Fruit fly (Drosophila melanogaster): ENCODE measurements around the gene CG12689.

CG12689 gene

dm6 chrX:7573990-7574389 is 11.9 kb downstream of the CG12689 start, which contains the start of gene CG11369:
CG11369 (plus strand) TSS chrX:7574290.
- TF ChIP-seq ovo (GFP tag; optimal IDR thresholded peaks at IDR 0.05), result no peak
- no peak for TF ChIP-seq CG5204 (GFP tag; optimal IDR thresholded peaks at IDR 0.05)
- TF ChIP-seq CG1620 (GFP tag; optimal IDR thresholded peaks at IDR 0.05), result no peak
- TF ChIP-seq CG12768 (GFP tag; optimal IDR thresholded peaks at IDR 0.05), result no peak
- TF ChIP-seq cnc (optimal IDR thresholded peaks at IDR 0.05), result no peak
- TF ChIP-seq bab1 (GFP tag; optimal IDR thresholded peaks at IDR 0.05), result no peak
- TF ChIP-seq CG14711 (tag; optimal IDR thresholded peaks at IDR 0.05), result no peak
- no peak for TF ChIP-seq toe (GFP tag; optimal IDR thresholded peaks at IDR 0.05)
- TF ChIP-seq pad (GFP tag; optimal IDR thresholded peaks at IDR 0.05), result no peak
- TF ChIP-seq tj (GFP tag; optimal IDR thresholded peaks at IDR 0.05), result no peak
- TF ChIP-seq Clk (GFP tag; optimal IDR thresholded peaks at IDR 0.05), result no peak
- TF ChIP-seq Crg-1 (GFP tag; optimal IDR thresholded peaks at IDR 0.05), result no peak
- TF ChIP-seq cic (GFP tag; optimal IDR thresholded peaks at IDR 0.05), result no peak
- TF ChIP-seq kay (GFP tag; ENCODE audit: borderline replicate concordance), result no peak
- no peak for TF ChIP-seq CG7101 (tag; optimal IDR thresholded peaks at IDR 0.05)
- TF ChIP-seq CG11617 (GFP tag; optimal IDR thresholded peaks at IDR 0.05), result no peak
- no peak for TF ChIP-seq Mnt (GFP tag; optimal IDR thresholded peaks at IDR 0.05)
- no peak for TF ChIP-seq Hr96 (GFP tag; optimal IDR thresholded peaks at IDR 0.05)

DNA sequence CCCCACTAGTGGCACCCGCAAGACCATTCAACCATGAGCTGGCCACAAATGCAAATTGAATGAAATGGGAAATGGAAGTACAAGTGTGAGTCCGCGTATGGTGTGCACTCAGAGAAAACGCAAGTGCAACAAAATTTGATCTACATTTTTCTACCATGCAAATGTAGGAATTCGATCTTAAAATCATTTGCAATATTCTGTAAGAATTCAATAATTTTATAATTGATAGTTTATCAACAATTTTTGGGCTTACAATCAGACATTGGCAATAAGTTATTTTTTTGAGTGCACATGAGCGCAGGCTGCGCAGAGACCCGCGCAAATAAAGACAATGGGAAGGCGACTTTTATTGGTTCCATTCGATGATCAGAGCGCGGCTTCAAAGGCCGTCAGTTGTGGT is 14.7 kb downstream of the CG12689 start:
- TF ChIP-seq pad (GFP tag; optimal IDR thresholded peaks at IDR 0.05) (no peak), Crg-1 (GFP tag; optimal IDR thresholded peaks at IDR 0.05) (no peak), CG7045 (GFP tag; optimal IDR thresholded peaks at IDR 0.05) (no peak), CG12768 (GFP tag; optimal IDR thresholded peaks at IDR 0.05) (no peak), cic (GFP tag; optimal IDR thresholded peaks at IDR 0.05) (no peak), CG11617 (GFP tag; optimal IDR thresholded peaks at IDR 0.05) (no peak), tj (GFP tag; optimal IDR thresholded peaks at IDR 0.05) (no peak), CG1620 (GFP tag; optimal IDR thresholded peaks at IDR 0.05) (no peak), CG33017 (tag; optimal IDR thresholded peaks at IDR 0.05) (no peak), Clk (GFP tag; optimal IDR thresholded peaks at IDR 0.05) (no peak), Mnt (GFP tag; optimal IDR thresholded peaks at IDR 0.05) (no peak)

DNA sequence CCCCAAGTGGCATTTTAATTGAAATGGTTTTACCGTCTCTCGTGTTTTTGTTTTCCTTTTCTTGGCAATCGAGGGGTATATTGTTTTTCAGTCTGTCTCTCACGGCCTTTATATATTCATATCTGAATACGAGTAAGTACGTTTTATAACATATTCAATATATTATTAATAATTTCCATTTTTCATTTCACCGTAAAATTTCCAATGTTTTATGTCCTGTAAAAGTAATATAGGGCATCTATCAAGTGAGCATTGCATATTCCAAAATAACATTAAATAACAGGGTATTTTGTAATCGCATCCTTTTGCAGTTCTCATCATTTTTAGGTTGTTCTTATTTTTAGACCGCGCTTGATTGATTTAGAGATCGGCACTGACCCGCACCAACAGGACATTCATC is 16.2 kb downstream of the CG12689 start:
- TF ChIP-seq cnc (optimal IDR thresholded peaks at IDR 0.05) (no peak), CG1620 (GFP tag; optimal IDR thresholded peaks at IDR 0.05) (no peak), Clk (GFP tag; optimal IDR thresholded peaks at IDR 0.05) (no peak), cic (GFP tag; optimal IDR thresholded peaks at IDR 0.05) (no peak), CG7045 (GFP tag; optimal IDR thresholded peaks at IDR 0.05) (no peak), pad (GFP tag; optimal IDR thresholded peaks at IDR 0.05) (no peak), CG12768 (GFP tag; optimal IDR thresholded peaks at IDR 0.05) (no peak), tj (GFP tag; optimal IDR thresholded peaks at IDR 0.05) (no peak), Hr96 (GFP tag; optimal IDR thresholded peaks at IDR 0.05) (no peak), CG7101 (tag; optimal IDR thresholded peaks at IDR 0.05) (no peak), ovo (GFP tag; optimal IDR thresholded peaks at IDR 0.05) (no peak), Crg-1 (GFP tag; optimal IDR thresholded peaks at IDR 0.05) (no peak)

DNA sequence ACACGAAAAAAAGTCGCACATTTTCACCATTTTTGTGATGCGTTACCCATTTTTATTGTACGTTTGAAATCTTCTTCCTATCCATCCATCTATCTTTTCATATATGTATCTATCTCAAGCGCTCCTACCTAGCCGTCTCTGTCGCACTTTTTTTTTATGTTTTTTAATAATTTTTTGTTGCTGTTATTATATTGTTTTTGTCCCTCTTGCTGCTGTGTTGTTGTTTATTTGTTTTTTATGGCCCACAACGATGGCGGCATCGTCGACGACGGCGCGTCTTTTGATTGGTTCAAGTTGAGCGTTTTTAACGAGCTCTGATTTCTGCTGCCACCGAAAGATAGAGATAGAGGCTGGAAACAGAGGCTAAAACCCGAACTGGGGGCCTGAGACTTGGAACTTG is 17.6 kb downstream of the CG12689 start:
- TF ChIP-seq CG11617 (GFP tag; optimal IDR thresholded peaks at IDR 0.05), result no peak
- TF ChIP-seq Clk (GFP tag; optimal IDR thresholded peaks at IDR 0.05), result no peak
- no peak for TF ChIP-seq CG5204 (GFP tag; optimal IDR thresholded peaks at IDR 0.05)
- TF ChIP-seq pad (GFP tag; optimal IDR thresholded peaks at IDR 0.05), result no peak
- no peak for TF ChIP-seq CG14711 (tag; optimal IDR thresholded peaks at IDR 0.05)
- no peak for TF ChIP-seq Crg-1 (GFP tag; optimal IDR thresholded peaks at IDR 0.05)
- TF ChIP-seq CG12768 (GFP tag; optimal IDR thresholded peaks at IDR 0.05), result no peak
- no peak for TF ChIP-seq ovo (GFP tag; optimal IDR thresholded peaks at IDR 0.05)
- TF ChIP-seq bab1 (GFP tag; optimal IDR thresholded peaks at IDR 0.05), result no peak
- no peak for TF ChIP-seq CG1620 (GFP tag; optimal IDR thresholded peaks at IDR 0.05)
- TF ChIP-seq Mnt (GFP tag; optimal IDR thresholded peaks at IDR 0.05), result no peak
- TF ChIP-seq tj (GFP tag; optimal IDR thresholded peaks at IDR 0.05), result no peak
- TF ChIP-seq cnc (optimal IDR thresholded peaks at IDR 0.05), result no peak
- TF ChIP-seq CG7101 (tag; optimal IDR thresholded peaks at IDR 0.05), result no peak

DNA sequence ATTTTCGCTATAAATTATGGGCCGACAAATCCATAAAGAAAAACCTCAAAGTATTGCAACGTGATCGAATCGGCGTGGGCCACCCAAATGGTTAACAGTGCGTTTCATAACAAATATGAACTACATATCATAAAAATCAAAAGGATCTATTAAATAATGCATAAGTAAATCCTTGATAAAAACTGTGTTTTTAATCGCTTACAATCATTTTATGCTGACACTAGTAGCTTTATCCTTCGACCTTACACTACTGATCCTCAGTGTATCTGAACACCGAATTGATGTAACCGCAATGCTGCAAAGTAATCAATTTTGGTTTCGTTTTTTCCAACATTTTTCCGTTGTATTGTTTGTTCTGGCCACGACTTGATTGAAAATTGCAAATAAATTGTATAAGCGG is 23.3 kb downstream of the CG12689 start:
- TF ChIP-seq bab1 (GFP tag; optimal IDR thresholded peaks at IDR 0.05) (peak; percentile 47), CG14711 (tag; optimal IDR thresholded peaks at IDR 0.05) (no peak)

- TF ChIP-seq ovo (GFP tag; optimal IDR thresholded peaks at IDR 0.05) (no peak), kay (GFP tag; ENCODE audit: borderline replicate concordance) (no peak), CG1620 (GFP tag; optimal IDR thresholded peaks at IDR 0.05) (no peak)
Measured at dm6 chrX:7560720-7561119, 25.2 kb downstream of the CG12689 start.

DNA sequence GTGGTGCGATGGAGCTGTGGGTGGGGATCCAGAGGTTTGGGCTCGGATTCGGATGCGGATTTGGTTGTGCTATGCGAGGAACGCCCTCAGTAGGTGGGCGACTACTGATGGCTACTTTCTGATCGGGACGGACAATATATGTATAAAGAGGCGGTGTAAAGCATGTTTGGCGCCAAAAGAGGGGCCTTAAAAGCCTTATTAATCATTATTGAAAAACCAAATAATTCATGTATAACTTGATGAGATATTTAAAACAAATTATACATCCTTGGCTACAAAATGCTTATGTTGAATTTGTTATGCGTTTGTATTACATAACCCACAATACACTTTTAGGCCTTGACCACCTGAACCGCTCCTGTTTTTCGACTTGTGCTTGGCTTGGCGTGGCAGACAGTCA is 26.0 kb downstream of the CG12689 start:
- TF ChIP-seq CG7101 (tag; optimal IDR thresholded peaks at IDR 0.05) (no peak), Crg-1 (GFP tag; optimal IDR thresholded peaks at IDR 0.05) (no peak), bab1 (GFP tag; optimal IDR thresholded peaks at IDR 0.05) (no peak), CG12768 (GFP tag; optimal IDR thresholded peaks at IDR 0.05) (no peak), CG11617 (GFP tag; optimal IDR thresholded peaks at IDR 0.05) (no peak), CG14711 (tag; optimal IDR thresholded peaks at IDR 0.05) (no peak), cnc (optimal IDR thresholded peaks at IDR 0.05) (no peak), tj (GFP tag; optimal IDR thresholded peaks at IDR 0.05) (no peak), CG1620 (GFP tag; optimal IDR thresholded peaks at IDR 0.05) (no peak), cic (GFP tag; optimal IDR thresholded peaks at IDR 0.05) (no peak), Hr96 (GFP tag; optimal IDR thresholded peaks at IDR 0.05) (no peak), pad (GFP tag; optimal IDR thresholded peaks at IDR 0.05) (no peak), CG33017 (tag; optimal IDR thresholded peaks at IDR 0.05) (no peak), CG7045 (GFP tag; optimal IDR thresholded peaks at IDR 0.05) (no peak)

Data from whole organism, adult.